Worm (Caenorhabditis elegans): Measurements from ENCODE around the gene K02F3.12.

The K02F3.12 gene

DNA sequence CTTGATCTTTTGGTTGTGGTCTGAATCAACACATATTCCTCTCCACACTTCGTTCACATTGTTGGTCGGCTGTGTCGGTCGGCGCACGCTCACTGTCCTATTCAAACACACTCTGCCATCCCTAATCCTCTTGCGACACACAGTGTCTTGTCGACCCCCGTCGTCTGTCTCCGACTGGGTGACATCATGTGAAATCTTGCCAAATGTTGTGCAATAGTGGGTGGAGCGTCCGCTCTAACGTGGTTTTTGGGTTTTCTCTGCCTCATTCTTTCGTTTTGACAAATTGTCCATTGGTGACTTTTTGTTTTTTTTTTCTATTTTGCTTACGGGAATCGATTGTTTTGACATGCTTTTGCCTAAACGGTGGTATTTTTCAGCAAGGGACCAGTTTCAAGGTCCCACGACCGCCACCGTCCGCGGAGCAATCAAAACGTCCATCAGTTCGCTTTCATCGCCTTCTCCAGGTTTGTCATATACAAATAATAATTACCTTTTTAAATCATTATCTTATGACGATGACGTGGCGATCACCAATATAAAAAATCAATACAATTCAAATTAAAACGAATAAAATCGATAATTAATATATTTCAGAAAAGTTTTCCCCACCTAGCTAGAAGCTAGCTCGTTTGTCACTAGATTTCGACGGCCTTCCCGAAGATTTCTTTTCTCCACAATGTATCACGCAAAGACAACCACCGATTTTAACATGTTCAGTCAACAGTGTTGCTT is 22.5 kb upstream of the K02F3.12 start (continued):
- TF ChIP-seq lin-26 (GFP tag; IDR thresholded peaks at IDR 0.05), result peak; percentile 60; the same call in 1 of the 2 replicates
- peak; percentile 92 for TF ChIP-seq zfh-2 (GFP tag; conservative IDR thresholded peaks at IDR 0.05)
- no peak for TF ChIP-seq ccch-3 (GFP tag; optimal IDR thresholded peaks at IDR 0.05)
- no peak for TF ChIP-seq mes-4 (tag; optimal IDR thresholded peaks at IDR 0.05)
- no peak for TF ChIP-seq nfya-2 (GFP tag; IDR thresholded peaks at IDR 0.05)
- no peak for TF ChIP-seq lsl-1 (GFP tag; optimal IDR thresholded peaks at IDR 0.05)
- no peak for TF ChIP-seq him-1 (tag; optimal IDR thresholded peaks at IDR 0.05)
- TF ChIP-seq repo-1 (tag; optimal IDR thresholded peaks at IDR 0.05), result no peak
- peak; percentile 88 for TF ChIP-seq attf-5 (GFP tag; optimal IDR thresholded peaks at IDR 0.05)
- peak; percentile 84 for TF ChIP-seq nhr-90 (tag; optimal IDR thresholded peaks at IDR 0.05)
- TF ChIP-seq rec-8 (tag; optimal IDR thresholded peaks at IDR 0.05), result no peak
- TF ChIP-seq lag-1 (GFP tag; IDR thresholded peaks at IDR 0.05), result no peak
- no peak for TF ChIP-seq snpc-4 (GFP tag; optimal IDR thresholded peaks at IDR 0.05)
- peak in 3 of 4 experiments; percentile 16 to 54 (median 53) for TF ChIP-seq snpc-4 (tag; optimal IDR thresholded peaks at IDR 0.05)
- TF ChIP-seq rcor-1 (GFP tag; IDR thresholded peaks at IDR 0.05), result 0 out of 2 replicates have a peak, but pooled peaks have one; percentile 32
- no peak for TF ChIP-seq ztf-25 (GFP tag; IDR thresholded peaks at IDR 0.05)
- peak; percentile 39; the same call in 1 of the 2 replicates for TF ChIP-seq egl-44 (GFP tag; IDR thresholded peaks at IDR 0.05)
- no peak for TF ChIP-seq T07F8.4 (tag; optimal IDR thresholded peaks at IDR 0.05)
- no peak for TF ChIP-seq madf-3 (GFP tag; IDR thresholded peaks at IDR 0.05)
- TF ChIP-seq B0336.3 (GFP tag; IDR thresholded peaks at IDR 0.05), result peak; percentile 61; the same call in 1 of the 2 replicates
- TF ChIP-seq ekl-4 (GFP tag; IDR thresholded peaks at IDR 0.05), result peak; percentile 81
- peak; percentile 60 for TF ChIP-seq lin-54 (GFP tag; optimal IDR thresholded peaks at IDR 0.05)
- no peak for TF ChIP-seq dpl-1 (GFP tag; optimal IDR thresholded peaks at IDR 0.05)
- no peak for TF ChIP-seq hrde-1 (tag; optimal IDR thresholded peaks at IDR 0.05; ENCODE audit: borderline replicate concordance)
- peak; percentile 8 for TF ChIP-seq B0035.1 (tag; optimal IDR thresholded peaks at IDR 0.05)
- peak; percentile 39; the same call in 1 of the 2 replicates for TF ChIP-seq F33H1.4 (GFP tag; IDR thresholded peaks at IDR 0.05)
- TF ChIP-seq nhr-120 (GFP tag; IDR thresholded peaks at IDR 0.05), result no peak
- TF ChIP-seq F52B5.7 (tag; optimal IDR thresholded peaks at IDR 0.05), result peak; percentile 4
- TF ChIP-seq nhr-80 (tag; optimal IDR thresholded peaks at IDR 0.05), result peak; percentile 95
- TF ChIP-seq unc-130 (GFP tag; optimal IDR thresholded peaks at IDR 0.05), result no peak
- peak; percentile 93; the same call in 1 of the 2 replicates for TF ChIP-seq cebp-2 (GFP tag; IDR thresholded peaks at IDR 0.05)
- TF ChIP-seq sea-2 (GFP tag; IDR thresholded peaks at IDR 0.05), result no peak
- peak; percentile 77 for TF ChIP-seq madf-10 (tag; optimal IDR thresholded peaks at IDR 0.05)
- TF ChIP-seq lin-35 (GFP tag; optimal IDR thresholded peaks at IDR 0.05), result no peak
- TF ChIP-seq ZK185.1 (tag; optimal IDR thresholded peaks at IDR 0.05; ENCODE audit: poor library complexity, severe bottlenecking), result peak; percentile 78
- no peak for TF ChIP-seq madf-8 (GFP tag; conservative IDR thresholded peaks at IDR 0.05)
- no peak for TF ChIP-seq snpc-1.3 (tag; optimal IDR thresholded peaks at IDR 0.05; ENCODE audit: insufficient read depth)
- TF ChIP-seq tbp1 (GFP tag; optimal IDR thresholded peaks at IDR 0.05), result peak; percentile 53
- TF ChIP-seq ztf-18 (tag; optimal IDR thresholded peaks at IDR 0.05), result peak; percentile 33
- TF ChIP-seq somi-1 (GFP tag; optimal IDR thresholded peaks at IDR 0.05), result peak; percentile 68
- peak; percentile 43 to 54 for TF ChIP-seq let-607 (tag; optimal IDR thresholded peaks at IDR 0.05)
- TF ChIP-seq hsf-1 (GFP tag; IDR thresholded peaks at IDR 0.05), result 0 out of 2 replicates have a peak, but pooled peaks have one; percentile 37
- TF ChIP-seq akir-1 (GFP tag; optimal IDR thresholded peaks at IDR 0.05), result no peak
- no peak for TF ChIP-seq B0261.1 (tag; optimal IDR thresholded peaks at IDR 0.05)
- TF ChIP-seq ceh-27 (GFP tag; optimal IDR thresholded peaks at IDR 0.05), result peak; percentile 91
- TF ChIP-seq F57C9.4 (tag; optimal IDR thresholded peaks at IDR 0.05), result no peak

All from whole organism, young adult.